Fruit fly (Drosophila melanogaster) whole organism: ENCODE data around the gene CG6244.

Experiments used
- Dll ChIP-seq: fragments of >200 bp; optimal IDR thresholded peaks from 2 replicates; lab custom pipeline; 2017
- usp ChIP-seq: fragments of >200 bp; optimal IDR thresholded peaks from 2 replicates; lab custom pipeline; 2017; ENCODE audit warnings: missing biosample characterization, missing genetic modification characterization, mixed read lengths

DNA sequence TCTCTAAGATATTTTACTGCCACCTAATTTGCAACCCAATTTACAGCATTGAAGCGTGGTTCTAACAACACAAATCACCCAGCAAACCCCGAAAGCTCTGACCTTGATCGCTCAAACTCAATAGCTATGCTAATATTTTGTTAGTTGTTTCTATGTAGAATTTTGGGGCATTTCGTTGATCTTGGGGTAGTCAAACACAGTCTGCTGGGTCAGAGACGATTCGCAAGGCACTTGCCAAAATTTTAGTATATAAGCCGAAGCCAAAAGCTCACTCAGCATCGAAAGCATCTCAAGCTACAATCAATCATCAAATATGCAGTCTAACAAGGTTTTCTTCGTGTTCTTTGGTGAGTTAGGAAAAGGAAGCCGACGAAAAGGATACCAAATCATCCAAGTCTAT is 1.1 kb downstream of the CG6244 start, which contains the start of gene CG13445:
- TF ChIP-seq Dll (lab: Kevin White, UChicago) = no peak
- TF ChIP-seq usp (GFP tag; lab: Kevin White, UChicago) = no peak
